Worm (Caenorhabditis elegans) whole organism, L4 larva: ENCODE results near the gene scc-1.

Source experiments
- F26F4.8 ChIP-seq: fragments of 200-800 bp; sonication (Bioruptor generic); conservative IDR thresholded peaks from 2 replicates; pipeline ENCODE4 v1.3.6; 2022; ENCODE audit warnings: missing genetic modification characterization, missing compliant biosample characterization
- F44E2.7 ChIP-seq: fragments of 200-800 bp; sonication (Bioruptor generic); IDR thresholded peaks from 2 replicates; pipeline ENCODE4 v2.1.2; 2022; ENCODE audit warnings: missing genetic modification characterization, missing compliant biosample characterization
- T26A8.4 ChIP-seq: fragments of 200-800 bp; sonication (Bioruptor generic); IDR thresholded peaks from 2 replicates; pipeline ENCODE4 v1.3.6; 2022; ENCODE audit warnings: missing genetic modification characterization, missing compliant biosample characterization
- Y105C5A.15 ChIP-seq: fragments of 200-800 bp; sonication (Bioruptor generic); IDR thresholded peaks from 2 replicates; pipeline ENCODE4 v1.3.6; 2022; ENCODE audit warnings: missing genetic modification characterization, missing compliant biosample characterization
- Y5F2A.4 ChIP-seq: fragments of 200-800 bp; sonication (Bioruptor generic); optimal IDR thresholded peaks from 2 replicates; lab custom pipeline; 2018; ENCODE audit warnings: mild to moderate bottlenecking, missing genetic modification characterization, missing compliant biosample characterization
- aha-1 ChIP-seq: fragments of 150-350 bp; peaks from one replicate; lab custom pipeline; 2014; ENCODE audit warnings: missing biosample characterization, missing genetic modification characterization
- ama-1 ChIP-seq: fragments of 150-350 bp; optimal IDR thresholded peaks from 2 replicates; lab custom pipeline; 2014; ENCODE audit warnings: inconsistent platforms, mixed read lengths
- attf-4 ChIP-seq: sonication (generic microtip); optimal IDR thresholded peaks from 3 replicates; lab custom pipeline; 2017; ENCODE audit warnings: missing biosample characterization, missing genetic modification characterization
- ceh-32 ChIP-seq: sonication (generic microtip); optimal IDR thresholded peaks from 2 replicates; lab custom pipeline; 2016; ENCODE audit warnings: mild to moderate bottlenecking, missing genetic modification characterization, missing compliant biosample characterization; ENCODE audit not compliant: poor library complexity
- ceh-44 ChIP-seq: fragments of 200-800 bp; sonication (Bioruptor generic); IDR thresholded peaks from 2 replicates; pipeline ENCODE4 v1.3.6; 2022; ENCODE audit warnings: missing genetic modification reagents, missing genetic modification characterization, missing compliant biosample characterization
- daf-16 ChIP-seq, 3 experiments: sonication (generic microtip); optimal IDR thresholded peaks; 2 replicates each; lab custom pipeline; 2016 to 2017; ENCODE audit warnings: missing genetic modification characterization in 3 of 3, missing genetic modification reagents in 3 of 3, mild to moderate bottlenecking in 2 of 3, missing compliant biosample characterization in 2 of 3, missing biosample characterization in 1 of 3, moderate library complexity in 1 of 3
- daf-8 ChIP-seq: fragments of 200-800 bp; sonication (Bioruptor generic); IDR thresholded peaks from 2 replicates; pipeline ENCODE4 v1.3.6; 2022; ENCODE audit warnings: missing genetic modification characterization, missing compliant biosample characterization
- dmd-6 ChIP-seq: fragments of 200-800 bp; sonication (Bioruptor generic); IDR thresholded peaks from 2 replicates; pipeline ENCODE4 v1.3.6; 2022; ENCODE audit warnings: missing genetic modification reagents, missing genetic modification characterization, missing compliant biosample characterization
- duxl-1 ChIP-seq: sonication (generic microtip); optimal IDR thresholded peaks from 2 replicates; lab custom pipeline; 2016; ENCODE audit warnings: mild to moderate bottlenecking, missing genetic modification characterization, moderate library complexity, missing compliant biosample characterization; ENCODE audit not compliant: poor library complexity
- fos-1 ChIP-seq: fragments of 150-350 bp; optimal IDR thresholded peaks from 2 replicates; lab custom pipeline; 2014; ENCODE audit warnings: missing biosample characterization, missing genetic modification characterization
- gei-8 ChIP-seq: fragments of 200-800 bp; sonication (Bioruptor generic); optimal IDR thresholded peaks from 2 replicates; lab custom pipeline; 2018; ENCODE audit warnings: mild to moderate bottlenecking, missing genetic modification characterization, missing compliant biosample characterization
- lin-15B ChIP-seq: fragments of 150-350 bp; sonication (generic microtip); optimal IDR thresholded peaks from 3 replicates; lab custom pipeline; 2014; ENCODE audit warnings: missing biosample characterization, missing genetic modification characterization
- lin-39 ChIP-seq: fragments of 150-350 bp; optimal IDR thresholded peaks from 2 replicates; lab custom pipeline; 2014; ENCODE audit warnings: missing biosample characterization, missing genetic modification reagents, missing genetic modification characterization
- madf-5 ChIP-seq, 2 experiments: fragments of 200-800 bp; sonication (Bioruptor generic); IDR thresholded peaks; 2 replicates each; pipeline ENCODE4 v1.3.6; 2022; ENCODE audit warnings: missing compliant biosample characterization in 2 of 2, missing genetic modification characterization in 2 of 2
- mdl-1 ChIP-seq, 2 experiments: fragments of 150-350 bp in 1 of 2; sonication (generic microtip) in 1 of 2; optimal IDR thresholded peaks; 2 replicates each; lab custom pipeline; 2014 to 2017; ENCODE audit warnings: missing biosample characterization in 2 of 2, missing genetic modification characterization in 2 of 2
- mdt-29 ChIP-seq: fragments of 200-800 bp; sonication (Bioruptor generic); IDR thresholded peaks from 2 replicates; pipeline ENCODE4 v1.3.6; 2022; ENCODE audit warnings: missing genetic modification reagents, missing genetic modification characterization, missing compliant biosample characterization
- mxl-2 ChIP-seq: fragments of 200-800 bp; sonication (Bioruptor generic); conservative IDR thresholded peaks from 2 replicates; pipeline ENCODE4 v1.3.6; 2022; ENCODE audit warnings: missing genetic modification reagents, missing genetic modification characterization, missing compliant biosample characterization
- nhr-237 ChIP-seq: sonication (generic microtip); optimal IDR thresholded peaks from 2 replicates; lab custom pipeline; 2017; ENCODE audit warnings: missing biosample characterization, missing genetic modification characterization
- nhr-25 ChIP-seq: sonication (generic microtip); optimal IDR thresholded peaks from 2 replicates; lab custom pipeline; 2017; ENCODE audit warnings: missing genetic modification characterization, mild to moderate bottlenecking, missing compliant biosample characterization, antibody characterized with exemption, moderate library complexity, borderline replicate concordance; ENCODE audit not compliant: insufficient read depth
- nhr-28 ChIP-seq: fragments of 150-350 bp; optimal IDR thresholded peaks from 2 replicates; lab custom pipeline; 2014; ENCODE audit warnings: missing biosample characterization, missing genetic modification characterization
- rbr-2 ChIP-seq: sonication (generic microtip); optimal IDR thresholded peaks from 2 replicates; lab custom pipeline; 2016; ENCODE audit warnings: missing genotype, missing genetic modification characterization, missing compliant biosample characterization
- set-16 ChIP-seq: fragments of 200-800 bp; sonication (Bioruptor generic); IDR thresholded peaks from 2 replicates; pipeline ENCODE4 v1.3.6; 2022; ENCODE audit warnings: missing genetic modification reagents, missing genetic modification characterization, missing compliant biosample characterization
- skn-1 ChIP-seq: fragments of 150-350 bp; optimal IDR thresholded peaks from 2 replicates; lab custom pipeline; 2014; ENCODE audit warnings: missing biosample characterization, missing genetic modification characterization
- unc-130 ChIP-seq: sonication (generic microtip); optimal IDR thresholded peaks from 2 replicates; lab custom pipeline; 2016; ENCODE audit warnings: missing genetic modification reagents, missing genetic modification characterization, missing compliant biosample characterization
- unc-39 ChIP-seq: sonication (generic microtip); optimal IDR thresholded peaks from 2 replicates; lab custom pipeline; 2017; ENCODE audit warnings: missing biosample characterization, missing genetic modification characterization
- vab-7 ChIP-seq: fragments of 200-800 bp; sonication (Bioruptor generic); IDR thresholded peaks from 2 replicates; pipeline ENCODE4 v1.3.6; 2022; ENCODE audit warnings: missing genetic modification reagents, missing genetic modification characterization, missing compliant biosample characterization
- zag-1 ChIP-seq: fragments of 150-350 bp; optimal IDR thresholded peaks from 2 replicates; lab custom pipeline; 2014; ENCODE audit warnings: missing biosample characterization, missing genetic modification characterization
- zfp-3 ChIP-seq: fragments of 200-800 bp; sonication (Bioruptor generic); conservative IDR thresholded peaks from 2 replicates; pipeline ENCODE4 v1.3.6; 2022; ENCODE audit warnings: missing genetic modification reagents, missing genetic modification characterization, missing compliant biosample characterization

scc-1 gene

DNA sequence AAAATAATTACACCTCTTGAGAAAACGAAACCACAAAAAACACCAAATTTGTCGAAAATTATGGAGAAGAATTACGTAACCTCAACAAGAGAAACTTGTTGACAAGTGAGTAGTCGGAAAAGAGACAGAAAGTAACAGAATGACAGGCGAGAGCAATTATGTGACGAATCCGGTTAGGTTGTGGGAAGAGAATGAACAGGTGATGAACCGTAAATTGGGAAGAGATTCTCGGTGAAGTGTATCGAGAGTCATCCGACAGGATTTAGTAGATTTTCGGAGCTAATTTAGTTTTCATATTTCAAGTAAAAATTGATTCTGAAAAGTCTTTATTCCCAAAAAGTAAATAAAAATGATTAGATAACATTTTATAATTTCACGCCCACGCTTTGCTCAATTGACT lies 17.1 kb upstream of the scc-1 start, which contains the start of gene T05A7.7:
Gene T05A7.7, minus strand, starts transcription at position 101 of the 400 bp plus-strand sequence.
- TF ChIP-seq mdl-1 (tag; optimal IDR thresholded peaks at IDR 0.05; lab: Kevin White, UChicago) (no peak), Y105C5A.15 (GFP tag; lab: Robert Waterston, UW) (no peak), daf-8 (GFP tag; lab: Robert Waterston, UW) (no peak), ceh-32 (tag; lab: Kevin White, UChicago) (no peak), ceh-44 (GFP tag; lab: Robert Waterston, UW) (no peak), skn-1 (tag; lab: Kevin White, UChicago) (no peak), lin-39 (no peak), duxl-1 (tag; lab: Kevin White, UChicago) (no peak)
- TF ChIP-seq, all 104 proteins: peak for 0

ce11 chrII:4683693-4684092 lies 14.8 kb upstream of the scc-1 start, which contains the start of gene sre-40:
Gene sre-40 (minus strand): TSS chrII:4683793.
- no peak for TF ChIP-seq Y105C5A.15 (GFP tag; lab: Robert Waterston, UW)
- TF ChIP-seq ama-1 (lab: Kevin White, UChicago): no peak
- no peak for TF ChIP-seq aha-1
- no peak for TF ChIP-seq zag-1 (tag; lab: Kevin White, UChicago)
- TF ChIP-seq zfp-3: no peak
- TF ChIP-seq madf-5 (GFP tag; IDR thresholded peaks at IDR 0.05; lab: Robert Waterston, UW): no peak
- no peak for TF ChIP-seq nhr-28 (tag; lab: Kevin White, UChicago)
- no peak for TF ChIP-seq mdl-1 (tag; optimal IDR thresholded peaks at IDR 0.05; lab: Kevin White, UChicago)
- TF ChIP-seq mdt-29 (GFP tag; lab: Robert Waterston, UW): no peak
- TF ChIP-seq nhr-237 (tag; lab: Kevin White, UChicago): no peak
- no peak for TF ChIP-seq daf-16 (GFP tag; optimal IDR thresholded peaks at IDR 0.05; lab: Kevin White, UChicago)
- no peak for TF ChIP-seq daf-16 (tag; optimal IDR thresholded peaks at IDR 0.05; lab: Kevin White, UChicago)
- no peak for TF ChIP-seq gei-8 (GFP tag; lab: Kevin White, UChicago)

ce11 chrII:4684852-4685251 lies 13.7 kb upstream of the scc-1 start:
- TF ChIP-seq unc-130 (GFP tag; lab: Kevin White, UChicago): no peak
- TF ChIP-seq, all 104 proteins: peak for 0

ce11 chrII:4686941-4687340 lies 11.6 kb upstream of the scc-1 start, which contains the start of gene sre-39:
Gene sre-39 (plus strand): TSS chrII:4687241.
- TF ChIP-seq ceh-44 (GFP tag; lab: Robert Waterston, UW): no peak
- TF ChIP-seq lin-15B (tag; lab: Kevin White, UChicago): no peak
- no peak for TF ChIP-seq T26A8.4
- TF ChIP-seq unc-39 (tag; lab: Kevin White, UChicago): no peak
- TF ChIP-seq dmd-6 (GFP tag; lab: Robert Waterston, UW): no peak
- no peak for TF ChIP-seq F44E2.7 (GFP tag; lab: Robert Waterston, UW)
- TF ChIP-seq ama-1 (lab: Kevin White, UChicago): no peak
- no peak for TF ChIP-seq vab-7
- no peak for TF ChIP-seq fos-1 (tag; lab: Kevin White, UChicago)
- no peak for TF ChIP-seq nhr-25

DNA sequence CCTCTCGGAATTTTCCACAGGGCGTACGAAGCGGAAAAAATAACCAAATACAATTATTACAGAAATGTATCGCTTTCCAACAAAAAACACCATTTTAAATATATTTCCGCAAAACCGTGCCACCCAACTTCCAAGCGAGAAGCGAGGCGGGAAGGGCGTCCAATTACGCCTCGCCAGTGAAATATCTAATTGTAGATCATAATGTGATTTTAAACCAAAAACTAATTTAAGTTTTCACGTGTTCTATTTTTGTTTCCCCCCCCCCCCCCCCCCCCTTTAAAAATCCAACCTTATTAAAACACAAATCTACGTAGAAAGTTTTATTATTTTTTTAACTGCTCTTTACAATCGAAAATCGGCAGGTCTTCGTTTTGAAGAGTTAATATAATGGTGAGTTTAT lies 9.0 kb upstream of the scc-1 start, which contains the start of gene F10G7.12:
Gene F10G7.12, plus strand, starts transcription at position 301 of the 400 bp plus-strand sequence.
- TF ChIP-seq nhr-237 (tag; lab: Kevin White, UChicago) (no peak), gei-8 (GFP tag; lab: Kevin White, UChicago) (no peak), attf-4 (tag; lab: Kevin White, UChicago) (no peak), mdt-29 (GFP tag; lab: Robert Waterston, UW) (no peak), F26F4.8 (GFP tag; lab: Robert Waterston, UW) (no peak), unc-39 (tag; lab: Kevin White, UChicago) (no peak), mxl-2 (GFP tag; lab: Robert Waterston, UW) (no peak), lin-15B (tag; lab: Kevin White, UChicago) (no peak), daf-8 (GFP tag; lab: Robert Waterston, UW) (no peak), Y5F2A.4 (GFP tag; lab: Kevin White, UChicago) (no peak), rbr-2 (no peak), set-16 (GFP tag; lab: Robert Waterston, UW) (no peak)
